Fruit fly (Drosophila melanogaster): ENCODE measurements around the gene mub.

DNA sequence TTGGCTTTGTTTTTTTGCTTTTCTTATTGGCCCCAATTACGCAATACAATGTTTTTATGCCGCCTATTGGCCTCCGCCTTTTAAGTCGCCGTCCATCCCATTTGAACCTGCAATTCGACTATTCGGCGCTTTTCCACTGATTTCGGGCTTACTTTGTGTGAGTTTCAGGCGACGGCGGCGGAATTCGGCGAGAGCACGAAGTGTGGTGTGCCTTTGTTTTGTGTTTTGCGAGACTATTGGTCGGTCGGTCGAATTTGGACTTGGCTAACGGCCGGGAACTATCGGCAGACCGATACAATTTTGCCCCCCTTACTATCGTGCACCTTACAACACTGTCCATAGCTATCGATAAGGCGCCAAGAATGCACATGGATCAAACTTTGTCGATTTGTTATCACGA lies 3.5 kb upstream of the mub start, which contains the start of gene P5CDh1:
- no peak for TF ChIP-seq pb (GFP tag; optimal IDR thresholded peaks at IDR 0.05)
- TF ChIP-seq CG9437 (GFP tag; optimal IDR thresholded peaks at IDR 0.05): no peak
- TF ChIP-seq CG4730 (GFP tag; IDR thresholded peaks at IDR 0.05): no peak

All from whole organism, embryonic.